Worm (Caenorhabditis elegans) whole organism, late embryonic: ENCODE measurements around the gene R03E9.2.

Experiments
- elt-2 ChIP-seq: sonication (generic microtip); optimal IDR thresholded peaks from 2 replicates; lab custom pipeline; 2016; ENCODE audit warnings: missing genetic modification reagents, missing genetic modification characterization, missing compliant biosample characterization
- hlh-6 ChIP-seq: sonication (generic microtip); optimal IDR thresholded peaks from 2 replicates; lab custom pipeline; 2016; ENCODE audit warnings: missing genotype, missing genetic modification characterization, missing compliant biosample characterization
- nhr-11 ChIP-seq: fragments of 150-350 bp; optimal IDR thresholded peaks from 2 replicates; lab custom pipeline; 2014; ENCODE audit warnings: missing biosample characterization, missing genetic modification characterization
- zip-5 ChIP-seq: sonication (generic microtip); optimal IDR thresholded peaks from 2 replicates; lab custom pipeline; 2016; ENCODE audit warnings: missing genetic modification characterization, missing compliant biosample characterization

ce11 chrX:6761688-6762185, 28.6 kb upstream of the R03E9.2 start, which contains the start of gene abts-4:
- TF ChIP-seq hlh-6 (tag; lab: Kevin White, UChicago): no peak
- no peak for TF ChIP-seq elt-2 (tag; lab: Kevin White, UChicago)
- TF ChIP-seq zip-5: no peak
- no peak for TF ChIP-seq nhr-11
